Fruit fly (Drosophila melanogaster): ENCODE data around the gene pn.

The pn gene

dm6 chrX:2222181-2222790 is 41.3 kb downstream of the pn start, which contains the start of gene Vinc (continued):
- TF ChIP-seq Max (GFP tag; optimal IDR thresholded peaks at IDR 0.05): peak; percentile 81
- no peak for TF ChIP-seq dan (GFP tag; IDR thresholded peaks at IDR 0.05)
- peak; percentile 5 for TF ChIP-seq CG3407 (GFP tag; optimal IDR thresholded peaks at IDR 0.05)
- TF ChIP-seq insv (GFP tag; optimal IDR thresholded peaks at IDR 0.05): no peak
- no peak for TF ChIP-seq CG2129 (GFP tag; IDR thresholded peaks at IDR 0.05; ENCODE audit: partially characterized antibody)
- no peak for TF ChIP-seq Hr78 (GFP tag; optimal IDR thresholded peaks at IDR 0.05)
- TF ChIP-seq CG13424 (tag; optimal IDR thresholded peaks at IDR 0.05): peak; percentile 94
- no peak for TF ChIP-seq CG4360 (GFP tag; IDR thresholded peaks at IDR 0.05)
- peak; percentile 43 for TF ChIP-seq CG12236 (GFP tag; optimal IDR thresholded peaks at IDR 0.05)
- peak; percentile 54 for TF ChIP-seq Ssrp (tag; optimal IDR thresholded peaks at IDR 0.05)
- no peak for TF ChIP-seq gem (tag; optimal IDR thresholded peaks at IDR 0.05)
- peak; percentile 47 for TF ChIP-seq CG8089 (GFP tag; optimal IDR thresholded peaks at IDR 0.05)
- peak; percentile 83 for TF ChIP-seq CG7556 (GFP tag; optimal IDR thresholded peaks at IDR 0.05)
- TF ChIP-seq CG1792 (GFP tag; optimal IDR thresholded peaks at IDR 0.05): peak; percentile 65
- TF ChIP-seq Mes4 (GFP tag; optimal IDR thresholded peaks at IDR 0.05): peak; percentile 41
- TF ChIP-seq B-H1 (GFP tag; IDR thresholded peaks at IDR 0.05): peak; percentile 68
- peak; percentile 89 for TF ChIP-seq CG9215 (GFP tag; IDR thresholded peaks at IDR 0.05)
- peak; percentile 93 for TF ChIP-seq mam (GFP tag; optimal IDR thresholded peaks at IDR 0.05)
- TF ChIP-seq odd (GFP tag; optimal IDR thresholded peaks at IDR 0.05): no peak
- TF ChIP-seq E2f2 (GFP tag; IDR thresholded peaks at IDR 0.05): peak; percentile 86
- peak; percentile 85 for TF ChIP-seq D19A (tag; optimal IDR thresholded peaks at IDR 0.05)
- TF ChIP-seq HHEX (GFP tag; optimal IDR thresholded peaks at IDR 0.05): peak; percentile 90
- peak; percentile 79 for TF ChIP-seq ftz-f1 (GFP tag; optimal IDR thresholded peaks at IDR 0.05)
- 0 out of 3 replicates have a peak, but pooled peaks have one; percentile 7 for TF ChIP-seq CG7963 (GFP tag; IDR thresholded peaks at IDR 0.05; ENCODE audit: partially characterized antibody)
- TF ChIP-seq Ets65A (GFP tag): peak; percentile 97
- TF ChIP-seq Taf1 (GFP tag; IDR thresholded peaks at IDR 0.05): peak; percentile 84
- TF ChIP-seq CG14441 (GFP tag; IDR thresholded peaks at IDR 0.05): peak; percentile 84
- TF ChIP-seq CG7357 (GFP tag; IDR thresholded peaks at IDR 0.05): peak; percentile 75
- TF ChIP-seq GATAe (GFP tag; conservative IDR thresholded peaks at IDR 0.05): peak; percentile 78
- TF ChIP-seq run (tag; optimal IDR thresholded peaks at IDR 0.05): no peak
- peak; percentile 92 for TF ChIP-seq CG6689 (GFP tag; IDR thresholded peaks at IDR 0.05)
- TF ChIP-seq pum (GFP tag; optimal IDR thresholded peaks at IDR 0.05): peak; percentile 87
- peak; percentile 73 for TF ChIP-seq unpg (GFP tag; optimal IDR thresholded peaks at IDR 0.05)
- TF ChIP-seq CG3847 (GFP tag; IDR thresholded peaks at IDR 0.05): peak; percentile 83
- peak; percentile 81 for TF ChIP-seq Aef1 (GFP tag; IDR thresholded peaks at IDR 0.05)
- TF ChIP-seq CG3838 (GFP tag; optimal IDR thresholded peaks at IDR 0.05): no peak
- TF ChIP-seq CG16813 (GFP tag; IDR thresholded peaks at IDR 0.05; ENCODE audit: partially characterized antibody): peak; percentile 49; the same call in 2 of the 3 replicates
- peak; percentile 64 for TF ChIP-seq luna (GFP tag; optimal IDR thresholded peaks at IDR 0.05)
- peak; percentile 82 for TF ChIP-seq CG10267 (tag; optimal IDR thresholded peaks at IDR 0.05)
- TF ChIP-seq zen (tag; optimal IDR thresholded peaks at IDR 0.05): peak; percentile 61
- no peak for TF ChIP-seq Tbp (GFP tag; optimal IDR thresholded peaks at IDR 0.05)
- peak; percentile 89 for TF ChIP-seq CG4424 (GFP tag; optimal IDR thresholded peaks at IDR 0.05)
- peak; percentile 83 for TF ChIP-seq esg (GFP tag; conservative IDR thresholded peaks at IDR 0.05)
- peak; percentile 43; the same call in 1 of the 2 replicates for TF ChIP-seq Scr (GFP tag; IDR thresholded peaks at IDR 0.05; ENCODE audit: partially characterized antibody)
- peak; percentile 82 for TF ChIP-seq en (GFP tag; optimal IDR thresholded peaks at IDR 0.05)
- TF ChIP-seq Poxn (GFP tag; IDR thresholded peaks at IDR 0.05): 0 out of 2 replicates have a peak, but pooled peaks have one; percentile 30
- peak; percentile 24 for TF ChIP-seq cato (GFP tag; optimal IDR thresholded peaks at IDR 0.05; ENCODE audit: borderline replicate concordance)
- peak; percentile 96 for TF ChIP-seq CG2678 (tag; optimal IDR thresholded peaks at IDR 0.05)
- TF ChIP-seq row (GFP tag; IDR thresholded peaks at IDR 0.05): peak; percentile 98
- TF ChIP-seq dysf (GFP tag; IDR thresholded peaks at IDR 0.05): peak; percentile 95
